Fruit fly (Drosophila melanogaster) whole organism, embryonic: Measurements from ENCODE around the gene Ank2.

Experiments used
- CG10959 ChIP-seq: fragments of 200-800 bp; sonication (Bioruptor generic); IDR thresholded peaks from 2 replicates; pipeline ENCODE4 v1.3.6; 2022; ENCODE audit warnings: missing biosample characterization, missing genetic modification characterization
- CG1233 ChIP-seq: fragments of 200-800 bp; sonication (Bioruptor generic); optimal IDR thresholded peaks from 4 replicates; lab custom pipeline; 2018; ENCODE audit warnings: missing biosample characterization, mild to moderate bottlenecking, missing genetic modification characterization
- CG12769 ChIP-seq: fragments of 200-800 bp; sonication (Bioruptor generic); optimal IDR thresholded peaks from 2 replicates; lab custom pipeline; 2019; ENCODE audit warnings: missing biosample characterization, mild to moderate bottlenecking, missing genetic modification characterization, moderate library complexity
- CG13123 ChIP-seq: fragments of 200-800 bp; sonication (Bioruptor generic); optimal IDR thresholded peaks from 2 replicates; lab custom pipeline; 2016; ENCODE audit warnings: missing biosample characterization, missing genetic modification characterization
- CG13624 ChIP-seq: fragments of 200-800 bp; sonication (Bioruptor generic); optimal IDR thresholded peaks from 2 replicates; lab custom pipeline; 2016; ENCODE audit warnings: missing biosample characterization, missing genetic modification characterization
- CG14860 ChIP-seq: fragments of 200-800 bp; sonication (Bioruptor generic); IDR thresholded peaks from 3 replicates; pipeline ENCODE4 v1.3.6; 2022; ENCODE audit warnings: missing biosample characterization, missing genetic modification characterization; ENCODE audit not compliant: partially characterized antibody
- CG1792 ChIP-seq: fragments of 200-800 bp; sonication (Bioruptor generic); optimal IDR thresholded peaks from 2 replicates; lab custom pipeline; 2016; ENCODE audit warnings: missing biosample characterization, missing genetic modification characterization
- CG18011 ChIP-seq: fragments of 200-800 bp; sonication (Bioruptor generic); optimal IDR thresholded peaks from 2 replicates; lab custom pipeline; 2017; ENCODE audit warnings: missing biosample characterization, missing genetic modification characterization, mild to moderate bottlenecking, moderate library complexity, missing genotype
- CG2712 ChIP-seq: fragments of 200-800 bp; optimal IDR thresholded peaks from 3 replicates; lab custom pipeline; 2019; ENCODE audit warnings: missing biosample characterization, mild to moderate bottlenecking, missing genetic modification characterization, moderate library complexity
- CG3065 ChIP-seq: fragments of 200-800 bp; sonication (Bioruptor generic); optimal IDR thresholded peaks from 2 replicates; lab custom pipeline; 2016; ENCODE audit warnings: missing biosample characterization, missing genetic modification characterization
- CG3407 ChIP-seq: fragments of 200-800 bp; sonication (Bioruptor generic); optimal IDR thresholded peaks from 2 replicates; lab custom pipeline; 2018; ENCODE audit warnings: missing biosample characterization, mild to moderate bottlenecking, missing genetic modification characterization
- CG3726 ChIP-seq: fragments of 200-800 bp; sonication (Bioruptor generic); IDR thresholded peaks from 3 replicates; pipeline ENCODE4, ENCODE4 v1.3.6; 2022; ENCODE audit warnings: missing biosample characterization, missing genetic modification characterization
- CG43689 ChIP-seq: fragments of 200-800 bp; sonication (Bioruptor generic); IDR thresholded peaks from 2 replicates; pipeline ENCODE4 v1.3.6; 2022; ENCODE audit warnings: missing biosample characterization, missing genetic modification characterization
- CG4730 ChIP-seq: fragments of 200-800 bp; sonication (Bioruptor generic); IDR thresholded peaks from 2 replicates; pipeline ENCODE4 v1.3.6; 2022; ENCODE audit warnings: missing biosample characterization, missing genetic modification characterization
- CG5245 ChIP-seq: fragments of 200-800 bp; sonication (Bioruptor generic); optimal IDR thresholded peaks from 3 replicates; lab custom pipeline; 2016; ENCODE audit warnings: missing biosample characterization, missing genetic modification characterization
- CG7357 ChIP-seq: fragments of 200-800 bp; sonication (Bioruptor generic); IDR thresholded peaks from 3 replicates; pipeline ENCODE4 v1.3.6; 2022; ENCODE audit warnings: missing biosample characterization, missing genetic modification characterization
- CG7963 ChIP-seq: fragments of 200-800 bp; sonication (Bioruptor generic); IDR thresholded peaks from 3 replicates; pipeline ENCODE4 v1.3.6; 2022; ENCODE audit warnings: missing biosample characterization, missing genetic modification characterization; ENCODE audit not compliant: partially characterized antibody
- CG9797 ChIP-seq: fragments of 200-800 bp; sonication (Bioruptor generic); optimal IDR thresholded peaks from 3 replicates; lab custom pipeline; 2018; ENCODE audit warnings: missing biosample characterization, mild to moderate bottlenecking, missing genetic modification characterization
- CHES-1-like ChIP-seq: fragments of 200-800 bp; sonication (Bioruptor generic); optimal IDR thresholded peaks from 2 replicates; lab custom pipeline; 2016; ENCODE audit warnings: missing biosample characterization, missing genetic modification characterization
- CoRest ChIP-seq: fragments of 200-800 bp; sonication (Bioruptor generic); optimal IDR thresholded peaks from 3 replicates; lab custom pipeline; 2018; ENCODE audit warnings: missing biosample characterization, mild to moderate bottlenecking, missing genetic modification characterization, moderate library complexity
- Dbx ChIP-seq: fragments of 200-800 bp; sonication (Bioruptor generic); IDR thresholded peaks from 3 replicates; pipeline ENCODE4 v1.3.6; 2022; ENCODE audit warnings: missing biosample characterization, missing genetic modification characterization
- Lhr ChIP-seq: fragments of 200-800 bp; sonication (Bioruptor generic); optimal IDR thresholded peaks from 3 replicates; lab custom pipeline; 2017; ENCODE audit warnings: mild to moderate bottlenecking, missing biosample characterization, missing genetic modification reagents, missing genetic modification characterization
- Med ChIP-seq: fragments of 200-800 bp; sonication (Bioruptor generic); peaks from one replicate; lab custom pipeline; 2016; ENCODE audit warnings: missing biosample characterization, missing genetic modification characterization, mild to moderate bottlenecking, inconsistent platforms, moderate library complexity
- Oaz ChIP-seq: fragments of 200-800 bp; sonication (Bioruptor generic); IDR thresholded peaks from 2 replicates; pipeline ENCODE4 v1.3.6; 2022; ENCODE audit warnings: missing biosample characterization, missing genetic modification characterization
- Optix ChIP-seq: fragments of 200-800 bp; sonication (Bioruptor generic); IDR thresholded peaks from 3 replicates; pipeline ENCODE4 v1.3.6; 2022; ENCODE audit warnings: missing biosample characterization, missing genetic modification characterization
- Pdp1 ChIP-seq, 2 experiments: fragments of 200-800 bp; sonication (Bioruptor generic); optimal IDR thresholded peaks; 3 replicates each; lab custom pipeline; 2016; ENCODE audit warnings: missing biosample characterization in 2 of 2, missing genetic modification characterization in 2 of 2, mild to moderate bottlenecking in 1 of 2, moderate library complexity in 1 of 2
- Ravus ChIP-seq: fragments of 200-800 bp; sonication (Bioruptor generic); IDR thresholded peaks from 2 replicates; pipeline ENCODE4 v1.3.6; 2022; ENCODE audit warnings: missing biosample characterization, missing genetic modification characterization
- Vsx1 ChIP-seq: fragments of 200-800 bp; sonication (Bioruptor generic); optimal IDR thresholded peaks from 2 replicates; lab custom pipeline; 2017; ENCODE audit warnings: missing biosample characterization, mild to moderate bottlenecking, missing genetic modification characterization, missing genetic modification reagents
- bowl ChIP-seq: fragments of 200-800 bp; sonication (Bioruptor generic); IDR thresholded peaks from 2 replicates; pipeline ENCODE4 v1.3.6; 2022; ENCODE audit warnings: missing biosample characterization, missing genetic modification characterization
- cwo ChIP-seq: fragments of 200-800 bp; sonication (Bioruptor generic); optimal IDR thresholded peaks from 3 replicates; lab custom pipeline; 2017; ENCODE audit warnings: missing biosample characterization, missing genetic modification characterization, mild to moderate bottlenecking, moderate library complexity, missing genetic modification reagents
- fd3F ChIP-seq: fragments of 200-800 bp; sonication (Bioruptor generic); optimal IDR thresholded peaks from 2 replicates; lab custom pipeline; 2018; ENCODE audit warnings: missing biosample characterization, mild to moderate bottlenecking, missing genetic modification characterization, moderate library complexity
- fd64A ChIP-seq: fragments of 200-800 bp; sonication (Bioruptor generic); optimal IDR thresholded peaks from 3 replicates; lab custom pipeline; 2018; ENCODE audit warnings: missing biosample characterization, mild to moderate bottlenecking, missing genetic modification characterization
- fd96Cb ChIP-seq: fragments of 200-800 bp; sonication (Bioruptor generic); optimal IDR thresholded peaks from 2 replicates; lab custom pipeline; 2018; ENCODE audit warnings: missing biosample characterization, mild to moderate bottlenecking, missing genetic modification characterization, moderate library complexity
- grau ChIP-seq: fragments of 200-800 bp; optimal IDR thresholded peaks from 3 replicates; lab custom pipeline; 2019; ENCODE audit warnings: missing biosample characterization, mild to moderate bottlenecking, missing genetic modification characterization, moderate library complexity
- lola ChIP-seq, 3 experiments: fragments of >200 bp in 2 of 3; fragments of 200-800 bp in 1 of 3; sonication (Bioruptor generic) in 1 of 3; optimal IDR thresholded peaks; 2 replicates each; lab custom pipeline; 2017 to 2019; ENCODE audit warnings: missing biosample characterization in 3 of 3, missing genetic modification characterization in 3 of 3, mild to moderate bottlenecking in 1 of 3, moderate library complexity in 1 of 3
- maf-S ChIP-seq: fragments of 200-800 bp; sonication (Bioruptor generic); optimal IDR thresholded peaks from 2 replicates; lab custom pipeline; 2016; ENCODE audit warnings: missing biosample characterization, missing genetic modification characterization
- nerfin-1 ChIP-seq: fragments of 200-800 bp; sonication (Bioruptor generic); optimal IDR thresholded peaks from 3 replicates; lab custom pipeline; 2019; ENCODE audit warnings: missing biosample characterization, mild to moderate bottlenecking, missing genetic modification characterization, moderate library complexity
- nerfin-2 ChIP-seq: fragments of 200-800 bp; sonication (Bioruptor generic); IDR thresholded peaks from 2 replicates; pipeline ENCODE4 v1.3.6; 2022; ENCODE audit warnings: missing biosample characterization, missing genetic modification characterization; ENCODE audit not compliant: partially characterized antibody
- otp ChIP-seq: fragments of 200-800 bp; sonication (Bioruptor generic); IDR thresholded peaks from 3 replicates; pipeline ENCODE4, ENCODE4 v1.3.6; 2022; ENCODE audit warnings: missing biosample characterization, missing genetic modification characterization
- phol ChIP-seq: fragments of 200-800 bp; sonication (Bioruptor generic); optimal IDR thresholded peaks from 3 replicates; lab custom pipeline; 2018; ENCODE audit warnings: missing biosample characterization, mild to moderate bottlenecking, missing genetic modification characterization, moderate library complexity
- pita ChIP-seq: fragments of 200-800 bp; sonication (Bioruptor generic); optimal IDR thresholded peaks from 2 replicates; lab custom pipeline; 2017; ENCODE audit warnings: missing biosample characterization, mild to moderate bottlenecking, missing genetic modification characterization
- pros ChIP-seq: fragments of 200-800 bp; sonication (Bioruptor generic); optimal IDR thresholded peaks from 3 replicates; lab custom pipeline; 2019; ENCODE audit warnings: missing biosample characterization, mild to moderate bottlenecking, missing genetic modification characterization, moderate library complexity
- ro ChIP-seq: fragments of 200-800 bp; sonication (Bioruptor generic); IDR thresholded peaks from 2 replicates; pipeline ENCODE4 v1.3.6; 2022; ENCODE audit warnings: missing biosample characterization, missing genetic modification characterization
- run ChIP-seq: fragments of 200-800 bp; sonication (Bioruptor generic); optimal IDR thresholded peaks from 3 replicates; lab custom pipeline; 2018; ENCODE audit warnings: missing biosample characterization, mild to moderate bottlenecking, missing genetic modification characterization
- sens ChIP-seq: fragments of 200-800 bp; sonication (Bioruptor generic); peaks from one replicate; lab custom pipeline; 2016; ENCODE audit warnings: missing biosample characterization, missing genetic modification characterization
- sqz ChIP-seq: fragments of 200-800 bp; sonication (Bioruptor generic); optimal IDR thresholded peaks from 3 replicates; lab custom pipeline; 2018; ENCODE audit warnings: missing biosample characterization, mild to moderate bottlenecking, missing genetic modification characterization
- sr ChIP-seq: fragments of 200-800 bp; sonication (Bioruptor generic); IDR thresholded peaks from 3 replicates; pipeline ENCODE4 v1.3.6; 2022; ENCODE audit warnings: missing biosample characterization, missing genetic modification characterization
- ssp ChIP-seq: fragments of 200-800 bp; sonication (Bioruptor generic); IDR thresholded peaks from 2 replicates; pipeline ENCODE4 v1.3.6; 2022; ENCODE audit warnings: missing biosample characterization, missing genetic modification characterization
- stwl ChIP-seq: fragments of 200-800 bp; sonication (Bioruptor generic); optimal IDR thresholded peaks from 3 replicates; lab custom pipeline; 2018; ENCODE audit warnings: missing biosample characterization, mild to moderate bottlenecking, missing genetic modification characterization, moderate library complexity
- toy ChIP-seq: fragments of 200-800 bp; sonication (Bioruptor generic); IDR thresholded peaks from 2 replicates; pipeline ENCODE4 v1.3.6; 2022; ENCODE audit warnings: missing biosample characterization, missing genetic modification characterization
- vnd ChIP-seq: fragments of 200-800 bp; sonication (Bioruptor generic); IDR thresholded peaks from 3 replicates; pipeline ENCODE4 v1.3.6; 2022; ENCODE audit warnings: missing biosample characterization, missing genetic modification characterization; ENCODE audit not compliant: partially characterized antibody

Gene Ank2

dm6 chr3L:7617436-7617979 is 100.7 kb downstream of the Ank2 start (continued):
- TF ChIP-seq CG3407 (GFP tag; lab: Kevin White, UChicago) = no peak
- no peak for TF ChIP-seq CoRest
- TF ChIP-seq grau (tag; lab: Kevin White, UChicago) = no peak
- no peak for TF ChIP-seq CG9797 (GFP tag; lab: Kevin White, UChicago)
- TF ChIP-seq ssp (GFP tag; lab: Robert Waterston, UW) = no peak
- TF ChIP-seq fd64A (GFP tag; lab: Kevin White, UChicago) = no peak
- TF ChIP-seq sr (GFP tag; lab: Robert Waterston, UW) = no peak
- TF ChIP-seq lola (GFP tag; optimal IDR thresholded peaks at IDR 0.05; lab: Kevin White, UChicago) = no peak
- no peak for TF ChIP-seq CHES-1-like (GFP tag; lab: Kevin White, UChicago)
- TF ChIP-seq CG3726 (GFP tag; lab: Robert Waterston, UW) = no peak
- TF ChIP-seq CG10959 (GFP tag; lab: Robert Waterston, UW) = no peak
- no peak for TF ChIP-seq stwl (tag; lab: Kevin White, UChicago)
- no peak for TF ChIP-seq fd96Cb
- TF ChIP-seq CG18011 = no peak
- no peak for TF ChIP-seq CG1792 (GFP tag; lab: Kevin White, UChicago)
- 0 out of 3 replicates have a peak, but pooled peaks have one; percentile 14 for TF ChIP-seq Optix
- no peak for TF ChIP-seq CG4730 (GFP tag; lab: Robert Waterston, UW)
- no peak for TF ChIP-seq bowl (GFP tag; lab: Robert Waterston, UW)
- TF ChIP-seq CG13624 (GFP tag; lab: Kevin White, UChicago) = no peak
- no peak for TF ChIP-seq Oaz (GFP tag; lab: Robert Waterston, UW)
- TF ChIP-seq vnd (GFP tag; lab: Robert Waterston, UW) = no peak
- peak; percentile 13 for TF ChIP-seq phol (tag; lab: Kevin White, UChicago)
- TF ChIP-seq cwo (GFP tag; lab: Kevin White, UChicago) = no peak
- TF ChIP-seq sens (GFP tag; lab: Kevin White, UChicago) = peak; percentile 64
- TF ChIP-seq fd3F (GFP tag; lab: Kevin White, UChicago) = no peak
- no peak for TF ChIP-seq nerfin-1 (tag; lab: Kevin White, UChicago)
- TF ChIP-seq CG13123 (GFP tag; lab: Kevin White, UChicago) = no peak
- no peak for TF ChIP-seq CG43689 (GFP tag; lab: Robert Waterston, UW)
- no peak for TF ChIP-seq CG7963 (GFP tag; lab: Robert Waterston, UW)
- no peak for TF ChIP-seq pros (GFP tag; lab: Kevin White, UChicago)
- no peak for TF ChIP-seq Ravus
- no peak for TF ChIP-seq toy (GFP tag; lab: Robert Waterston, UW)
- TF ChIP-seq CG12769 (tag; lab: Kevin White, UChicago) = no peak
- no peak for TF ChIP-seq CG5245 (GFP tag; lab: Kevin White, UChicago)
- TF ChIP-seq, all 482 proteins: peak for 12

- TF ChIP-seq CG7357 (GFP tag; lab: Robert Waterston, UW) (peak; percentile 16; the same call in 1 of the 3 replicates), CG14860 (GFP tag; lab: Robert Waterston, UW) (no peak), CG2712 (tag; lab: Kevin White, UChicago) (peak; percentile 67), Dbx (GFP tag; lab: Robert Waterston, UW) (0 out of 3 replicates have a peak, but pooled peaks have one; percentile 25), maf-S (GFP tag; lab: Kevin White, UChicago) (no peak), Vsx1 (no peak), Med (GFP tag; lab: Kevin White, UChicago) (peak; percentile 82), ro (no peak), CG3065 (GFP tag; lab: Kevin White, UChicago) (no peak), Pdp1 (GFP tag; optimal IDR thresholded peaks at IDR 0.05; lab: Kevin White, UChicago) (peak; percentile 39 to 65), CG1233 (GFP tag; lab: Kevin White, UChicago) (no peak), sqz (GFP tag; lab: Kevin White, UChicago) (no peak), run (tag; lab: Kevin White, UChicago) (no peak), Lhr (no peak), nerfin-2 (GFP tag; lab: Robert Waterston, UW) (no peak), otp (0 out of 3 replicates have a peak, but pooled peaks have one; percentile 14), pita (GFP tag; lab: Kevin White, UChicago) (no peak)
Observed at dm6 chr3L:7614226-7614625, 104.0 kb downstream of the Ank2 start.
